Worm (Caenorhabditis elegans): ENCODE data around the gene H27A22.1.

The H27A22.1 gene

DNA sequence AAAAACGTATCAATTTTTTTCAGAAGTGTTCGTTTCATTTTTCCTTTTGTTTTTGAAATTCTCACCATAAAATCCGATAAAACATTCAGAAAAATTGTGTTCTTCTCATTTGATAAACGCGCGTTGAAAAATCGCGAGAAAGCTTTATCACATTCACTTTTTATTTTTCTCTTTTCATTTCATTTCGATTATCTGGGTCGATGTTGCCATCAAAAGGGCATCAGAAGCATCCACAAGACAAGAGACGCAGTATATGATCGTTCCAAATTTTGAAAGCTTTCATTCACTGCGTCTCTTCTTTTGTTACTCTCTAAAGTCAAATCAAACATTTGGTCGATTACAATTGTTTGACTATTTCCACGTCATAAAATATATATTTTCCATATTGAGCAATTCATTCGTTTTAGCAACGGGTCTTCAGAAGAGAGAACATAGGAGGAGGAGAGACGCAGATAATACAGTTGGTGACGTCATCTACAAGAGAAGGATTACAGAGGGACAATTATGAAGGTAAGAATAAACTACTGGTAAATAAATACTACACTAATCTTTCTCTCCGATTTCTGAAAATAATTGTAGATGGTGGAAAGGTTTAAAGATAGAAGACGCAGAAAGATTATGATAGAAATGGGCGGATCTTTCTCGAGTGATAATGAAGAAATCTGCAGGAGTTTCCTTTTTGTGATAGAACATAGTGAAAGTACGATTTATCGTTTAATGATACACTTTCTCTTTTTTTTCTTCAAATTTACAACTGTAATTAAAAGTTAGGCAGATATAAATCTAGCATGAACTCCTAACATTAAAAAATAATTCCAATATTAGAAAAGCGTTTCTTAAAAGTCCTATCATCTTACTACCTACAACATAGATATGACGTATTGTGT is at the start of gene H27A22.1:
H27A22.1 (plus strand) TSS at position 505 of the 887 bp plus-strand sequence.
- no peak for TF ChIP-seq unc-130 (GFP tag; optimal IDR thresholded peaks at IDR 0.05)
- TF ChIP-seq daf-16 (GFP tag; optimal IDR thresholded peaks at IDR 0.05): no peak
- peak; percentile 4 for TF ChIP-seq daf-16 (tag; optimal IDR thresholded peaks at IDR 0.05)
- peak; percentile 96 for TF ChIP-seq aha-1 (tag)

DNA sequence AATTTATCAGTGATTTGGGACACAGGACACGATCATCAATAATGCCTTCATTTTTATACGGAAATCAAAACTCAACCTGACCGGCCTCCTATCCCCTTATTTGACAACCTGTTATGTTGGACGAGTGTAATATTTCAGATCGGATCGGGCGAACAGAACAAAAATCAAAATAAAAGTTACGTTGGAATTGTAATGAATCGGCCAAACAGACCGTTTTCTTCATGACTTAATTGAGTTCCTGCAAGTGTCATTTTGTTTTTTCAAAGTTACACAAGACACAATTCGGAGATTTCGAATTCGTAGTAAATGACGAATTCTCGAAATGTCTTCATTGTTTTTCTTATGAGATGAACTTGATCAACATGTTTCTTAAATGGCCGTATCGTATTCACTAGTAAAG is 47.1 kb upstream of the H27A22.1 start, which contains the start of gene F32G8.3:
F32G8.3 (minus strand) TSS at position 101 of the 400 bp plus-strand sequence.
- TF ChIP-seq ZK337.2 (GFP tag; IDR thresholded peaks at IDR 0.05) (no peak), F10B5.3 (tag; optimal IDR thresholded peaks at IDR 0.05) (no peak)

DNA sequence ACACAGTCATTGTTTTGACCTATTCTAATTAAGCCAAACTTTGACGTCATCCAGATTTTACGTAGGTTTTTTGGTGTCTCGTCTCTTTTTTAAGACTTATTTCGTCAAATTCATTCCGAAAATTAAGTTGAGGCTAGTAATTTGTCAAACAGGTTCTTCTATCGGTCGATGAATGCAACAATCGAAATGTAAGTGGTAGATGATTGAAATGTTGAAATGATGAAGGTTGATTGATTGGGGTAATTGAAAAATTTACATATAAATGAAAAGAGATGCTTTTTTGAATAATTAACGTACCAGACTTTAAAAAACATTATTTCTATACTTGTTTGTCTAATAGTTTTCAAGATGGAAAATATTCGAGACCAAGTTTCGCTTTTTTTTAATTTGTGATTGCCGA is 46.0 kb upstream of the H27A22.1 start:
- TF ChIP-seq mdl-1 (tag; optimal IDR thresholded peaks at IDR 0.05) (no peak), unc-62 (GFP tag; optimal IDR thresholded peaks at IDR 0.05 in 1 of 2) (peak in 1 of 2 experiments; percentile 85), unc-62 (tag; optimal IDR thresholded peaks at IDR 0.05) (no peak)

DNA sequence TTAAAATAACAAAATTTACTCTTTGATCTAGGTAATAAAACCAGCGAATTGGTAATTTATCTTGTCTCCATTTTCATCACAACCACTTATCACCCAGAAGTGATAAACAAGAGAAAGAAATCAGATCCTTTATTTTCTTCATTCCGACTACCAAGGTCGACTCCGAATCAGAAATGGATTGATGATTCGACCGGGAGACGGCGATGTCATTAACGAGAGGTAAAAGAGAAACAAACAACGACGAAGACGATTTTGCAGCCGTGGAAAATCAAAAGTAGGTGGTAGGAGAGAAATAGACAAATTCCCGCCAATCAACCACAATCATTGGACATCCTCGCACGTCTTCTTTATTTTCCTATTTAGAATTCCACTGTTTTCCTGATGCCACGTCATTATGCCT is 45.3 kb upstream of the H27A22.1 start:
- no peak for TF ChIP-seq fkh-10 (GFP tag; optimal IDR thresholded peaks at IDR 0.05)
- TF ChIP-seq nhr-28 (tag; optimal IDR thresholded peaks at IDR 0.05): peak; percentile 49
- TF ChIP-seq mxl-3 (GFP tag; optimal IDR thresholded peaks at IDR 0.05): no peak

DNA sequence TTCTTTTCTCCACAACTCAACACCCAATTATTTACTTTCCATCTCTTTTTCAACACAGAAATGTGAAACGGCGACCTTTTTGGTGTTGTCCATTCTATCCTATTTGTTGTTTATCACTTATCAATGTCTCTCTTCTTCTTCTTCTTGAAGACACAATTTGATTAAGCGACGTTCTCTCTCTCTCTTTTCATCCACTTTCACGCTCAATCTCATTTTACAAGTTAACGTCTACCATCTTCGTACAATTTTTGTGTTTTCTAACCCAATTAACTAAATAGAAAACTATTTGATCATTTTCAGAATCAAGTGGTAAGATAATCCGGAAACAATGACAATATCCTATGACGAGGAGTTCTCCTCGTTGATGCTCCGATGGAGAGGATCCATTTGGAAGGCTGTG is 44.7 kb upstream of the H27A22.1 start, which contains the start of gene best-14:
best-14 (plus strand) TSS at position 301 of the 400 bp plus-strand sequence.
- TF ChIP-seq daf-16 (GFP tag; optimal IDR thresholded peaks at IDR 0.05): no peak
- TF ChIP-seq daf-16 (tag; optimal IDR thresholded peaks at IDR 0.05): no peak
- TF ChIP-seq unc-62 (GFP tag; optimal IDR thresholded peaks at IDR 0.05 in 1 of 2): peak in 1 of 2 experiments; percentile 34
- no peak for TF ChIP-seq unc-62 (tag; optimal IDR thresholded peaks at IDR 0.05)
- TF ChIP-seq dmd-8 (GFP tag; IDR thresholded peaks at IDR 0.05): no peak
- no peak for TF ChIP-seq saeg-2 (GFP tag; IDR thresholded peaks at IDR 0.05)

DNA sequence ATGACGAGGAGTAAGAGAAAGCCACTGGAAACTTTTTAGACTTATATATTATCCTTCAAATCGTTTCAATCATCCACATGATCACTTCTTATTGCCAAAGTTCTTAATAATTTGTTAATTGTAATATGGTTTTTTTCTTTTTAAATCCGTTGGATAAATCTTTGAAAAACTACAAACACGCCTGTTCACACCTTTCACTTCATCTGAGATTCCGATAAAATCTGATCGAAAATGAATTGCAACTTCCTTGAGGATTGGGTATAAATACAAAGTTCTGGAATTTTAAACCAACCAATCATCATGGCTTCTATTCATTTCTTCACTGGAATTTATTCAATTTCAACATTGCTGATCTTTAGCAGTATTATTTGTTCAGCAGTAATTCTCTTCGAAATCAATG is 41.7 kb upstream of the H27A22.1 start, which contains the start of gene col-152:
col-152 (plus strand) TSS at position 301 of the 400 bp plus-strand sequence.
- no peak for TF ChIP-seq pha-4 (GFP tag; IDR thresholded peaks at IDR 0.05)
- TF ChIP-seq pha-4 (tag; optimal IDR thresholded peaks at IDR 0.05): no peak
- no peak for TF ChIP-seq lim-7 (GFP tag; IDR thresholded peaks at IDR 0.05)
- TF ChIP-seq nhr-11 (tag; optimal IDR thresholded peaks at IDR 0.05): no peak
- no peak for TF ChIP-seq ceh-82 (tag; optimal IDR thresholded peaks at IDR 0.05)
- no peak for TF ChIP-seq php-3 (GFP tag; IDR thresholded peaks at IDR 0.05)
- TF ChIP-seq hlh-11 (tag; optimal IDR thresholded peaks at IDR 0.05): no peak
- no peak for TF ChIP-seq dmd-6 (GFP tag; IDR thresholded peaks at IDR 0.05)
- TF ChIP-seq nhr-76 (tag; optimal IDR thresholded peaks at IDR 0.05): no peak

DNA sequence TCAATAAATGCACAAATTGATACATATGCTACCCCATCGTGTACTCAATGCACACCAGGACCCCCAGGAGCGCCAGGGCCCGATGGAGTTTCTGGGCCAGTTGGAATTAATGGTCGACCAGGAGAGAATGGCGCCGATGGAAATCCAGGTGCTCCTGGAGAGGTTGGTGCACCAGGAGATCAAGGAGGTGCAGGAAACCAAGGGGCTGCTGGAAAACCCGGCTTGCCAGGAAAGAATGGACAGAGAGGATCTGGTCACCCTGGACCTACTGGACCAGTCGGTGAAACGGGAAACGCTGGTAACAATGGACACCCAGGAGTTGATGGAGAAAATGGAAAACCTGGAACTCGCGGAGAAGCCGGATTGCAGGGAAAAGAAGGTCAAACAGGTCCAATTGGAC is 40.7 kb upstream of the H27A22.1 start:
- TF ChIP-seq php-3 (GFP tag; IDR thresholded peaks at IDR 0.05): no peak
- TF ChIP-seq Y48G9A.11 (GFP tag; IDR thresholded peaks at IDR 0.05): no peak
- TF ChIP-seq unc-62 (GFP tag; optimal IDR thresholded peaks at IDR 0.05 in 1 of 2): peak in 1 of 2 experiments; percentile 73
- no peak for TF ChIP-seq unc-62 (tag; optimal IDR thresholded peaks at IDR 0.05)
- peak; percentile 84; the same call in 1 of the 2 replicates for TF ChIP-seq set-16 (GFP tag; IDR thresholded peaks at IDR 0.05)

DNA sequence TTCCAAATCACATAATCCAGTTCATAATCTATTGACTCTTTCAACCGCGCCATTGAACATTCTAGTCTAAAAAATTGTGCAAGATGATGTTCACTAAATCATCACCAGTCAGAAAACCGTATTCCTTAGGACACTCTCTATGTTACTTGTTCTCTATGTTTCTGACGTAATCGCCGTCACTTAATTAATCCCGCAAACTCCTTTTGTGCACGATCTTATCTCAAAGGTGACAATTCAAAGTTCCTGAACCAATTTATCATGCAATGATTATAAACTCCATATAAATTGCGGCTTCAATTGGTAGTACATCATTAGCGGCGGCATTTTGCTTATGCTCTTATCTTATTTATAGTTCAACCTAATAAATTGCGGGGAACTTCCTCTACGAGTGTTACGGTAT is 39.5 kb upstream of the H27A22.1 start:
- TF ChIP-seq mdt-29 (GFP tag; IDR thresholded peaks at IDR 0.05): no peak
- no peak for TF ChIP-seq F26F4.8 (GFP tag; conservative IDR thresholded peaks at IDR 0.05)
- peak; percentile 18 for TF ChIP-seq dve-1 (tag; optimal IDR thresholded peaks at IDR 0.05; ENCODE audit: insufficient read depth)
- no peak for TF ChIP-seq lin-39 (tag; optimal IDR thresholded peaks at IDR 0.05)
- TF ChIP-seq dmd-6 (GFP tag; IDR thresholded peaks at IDR 0.05): peak; percentile 82
